Worm (Caenorhabditis elegans) whole organism, L2 larva: ENCODE measurements around the gene C30G12.6.

ENCODE experiments used
- R02D3.7 ChIP-seq: fragments of 150-350 bp; optimal IDR thresholded peaks from 2 replicates; lab custom pipeline; 2014; ENCODE audit warnings: missing biosample characterization, missing genetic modification characterization
- ama-1 ChIP-seq: fragments of 150-350 bp; optimal IDR thresholded peaks from 2 replicates; lab custom pipeline; 2018; ENCODE audit warnings: inconsistent platforms
- blmp-1 ChIP-seq: sonication (generic microtip); optimal IDR thresholded peaks from 2 replicates; lab custom pipeline; 2017; ENCODE audit warnings: missing genetic modification characterization, mild to moderate bottlenecking, missing compliant biosample characterization, antibody characterized with exemption, moderate library complexity; ENCODE audit not compliant: insufficient read depth
- nhr-11 ChIP-seq: fragments of 150-350 bp; optimal IDR thresholded peaks from 2 replicates; lab custom pipeline; 2014; ENCODE audit warnings: missing biosample characterization, missing genetic modification characterization
- unc-39 ChIP-seq: fragments of 150-350 bp; optimal IDR thresholded peaks from 2 replicates; lab custom pipeline; 2014; ENCODE audit warnings: missing biosample characterization, missing genetic modification characterization
- unc-55 ChIP-seq: fragments of 150-350 bp; sonication (generic microtip); optimal IDR thresholded peaks from 3 replicates; lab custom pipeline; 2014; ENCODE audit warnings: missing biosample characterization, missing genetic modification reagents, missing genetic modification characterization

DNA sequence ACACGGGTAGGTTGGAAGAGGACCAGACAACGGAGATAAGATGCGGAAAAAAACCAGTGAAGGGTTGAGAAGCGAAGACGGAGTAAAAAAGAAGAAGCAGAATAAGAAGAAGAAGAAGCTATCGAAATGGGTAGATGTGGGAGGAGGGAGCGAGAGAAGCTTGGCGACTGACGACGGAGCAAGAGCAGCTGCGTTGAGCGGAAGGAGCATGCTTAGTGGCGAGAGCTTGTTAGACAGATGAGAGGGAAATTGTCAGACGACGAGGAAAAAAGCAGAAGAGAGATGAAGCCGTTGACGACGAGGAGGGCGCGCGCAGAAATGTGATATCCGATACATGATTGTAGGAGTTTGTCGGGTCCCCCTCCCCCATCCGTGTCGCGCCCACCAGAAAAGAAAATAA is 31.2 kb upstream of the C30G12.6 start:
- TF ChIP-seq unc-39 = no peak
- peak; percentile 64 for TF ChIP-seq unc-55 (GFP tag; lab: Kevin White, UChicago)
- no peak for TF ChIP-seq ama-1
- no peak for TF ChIP-seq R02D3.7 (tag; lab: Kevin White, UChicago)
- TF ChIP-seq blmp-1 (tag; lab: Kevin White, UChicago) = no peak
- no peak for TF ChIP-seq nhr-11
